Fruit fly (Drosophila melanogaster): ENCODE measurements around the gene Bin1.

Bin1 gene

dm6 chr3R:16225760-16226159 lies 36.4 kb upstream of the Bin1 start (continued):
- TF ChIP-seq CG15514 (GFP tag; optimal IDR thresholded peaks at IDR 0.05) (peak; percentile 60), Deaf1 (tag; optimal IDR thresholded peaks at IDR 0.05) (peak; percentile 92)

DNA sequence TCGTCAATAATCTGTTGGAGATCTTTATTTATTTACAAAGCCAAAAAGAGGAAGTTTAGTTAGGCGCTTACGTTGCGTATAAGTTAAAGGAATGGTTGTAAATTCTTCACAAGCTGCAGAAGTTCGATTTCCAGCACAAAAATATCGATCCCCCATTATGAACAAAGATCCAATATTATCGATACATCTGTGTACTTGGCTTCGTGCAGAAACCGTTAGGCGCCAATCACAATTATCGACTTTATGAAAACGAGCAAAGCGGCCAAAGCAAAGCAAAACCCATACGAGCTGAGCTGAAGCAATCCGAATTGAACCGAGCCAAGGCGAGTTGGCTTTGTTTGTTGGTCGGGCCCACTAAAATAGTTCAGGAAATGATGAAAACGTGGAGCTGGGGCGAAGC lies 36.0 kb upstream of the Bin1 start, which contains the start of gene tara:
TSS of gene tara (plus strand) at position 301 of the 400 bp plus-strand sequence.
- TF ChIP-seq onecut (GFP tag; IDR thresholded peaks at IDR 0.05), result 0 out of 2 replicates have a peak, but pooled peaks have one; percentile 10
- no peak for TF ChIP-seq CG32767 (GFP tag; IDR thresholded peaks at IDR 0.05)

dm6 chr3R:16224415-16225165 lies 35.2 kb upstream of the Bin1 start:
- TF ChIP-seq CG13894 (tag; optimal IDR thresholded peaks at IDR 0.05), result peak; percentile 96
- peak; percentile 92 for TF ChIP-seq jing (GFP tag; optimal IDR thresholded peaks at IDR 0.05)
- TF ChIP-seq E2f1 (GFP tag; IDR thresholded peaks at IDR 0.05), result no peak
- TF ChIP-seq crol (GFP tag; IDR thresholded peaks at IDR 0.05), result no peak
- TF ChIP-seq Ets65A (GFP tag), result peak; percentile 97
- TF ChIP-seq H2.0 (GFP tag; IDR thresholded peaks at IDR 0.05), result no peak
- peak; percentile 91 for TF ChIP-seq pros (GFP tag; optimal IDR thresholded peaks at IDR 0.05)
- no peak for TF ChIP-seq jigr1 (GFP tag; IDR thresholded peaks at IDR 0.05)
- peak; percentile 98 for TF ChIP-seq fd96Cb (tag; optimal IDR thresholded peaks at IDR 0.05)
- TF ChIP-seq gsb (GFP tag; IDR thresholded peaks at IDR 0.05), result no peak
- peak; percentile 96 for TF ChIP-seq repo (GFP tag; optimal IDR thresholded peaks at IDR 0.05)
- TF ChIP-seq Usf (GFP tag; optimal IDR thresholded peaks at IDR 0.05), result peak; percentile 89
- TF ChIP-seq CG4404 (GFP tag; IDR thresholded peaks at IDR 0.05), result no peak
- TF ChIP-seq HLH54F (GFP tag; optimal IDR thresholded peaks at IDR 0.05), result peak; percentile 96
- no peak for TF ChIP-seq cad (GFP tag; optimal IDR thresholded peaks at IDR 0.05)
- peak; percentile 97 for TF ChIP-seq Dip3 (GFP tag; optimal IDR thresholded peaks at IDR 0.05)
- no peak for TF ChIP-seq CG16779 (GFP tag; IDR thresholded peaks at IDR 0.05)
- peak; percentile 83 for TF ChIP-seq yki (optimal IDR thresholded peaks at IDR 0.05)
- no peak for TF ChIP-seq CG13287 (GFP tag; IDR thresholded peaks at IDR 0.05; ENCODE audit: partially characterized antibody)
- peak; percentile 88 for TF ChIP-seq CG12769 (tag; optimal IDR thresholded peaks at IDR 0.05)
- no peak for TF ChIP-seq CG6175 (GFP tag; IDR thresholded peaks at IDR 0.05)
- TF ChIP-seq CG18619 (GFP tag; optimal IDR thresholded peaks at IDR 0.05), result peak; percentile 95
- TF ChIP-seq hth (optimal IDR thresholded peaks at IDR 0.05), result no peak
- TF ChIP-seq sc (optimal IDR thresholded peaks at IDR 0.05), result no peak
- TF ChIP-seq sc (GFP tag; optimal IDR thresholded peaks at IDR 0.05), result peak; percentile 97
- peak; percentile 91 to 99 for TF ChIP-seq bsh (GFP tag; optimal IDR thresholded peaks at IDR 0.05)
- peak; percentile 84 for TF ChIP-seq CG30020 (tag; optimal IDR thresholded peaks at IDR 0.05)
- TF ChIP-seq CG18011 (GFP tag; optimal IDR thresholded peaks at IDR 0.05), result peak; percentile 88
- no peak for TF ChIP-seq CG14050 (GFP tag; IDR thresholded peaks at IDR 0.05)
- peak; percentile 83 for TF ChIP-seq CG9876 (GFP tag; optimal IDR thresholded peaks at IDR 0.05)
- TF ChIP-seq Sry-δ (GFP tag; optimal IDR thresholded peaks at IDR 0.05), result peak; percentile 75
- TF ChIP-seq CG2202 (tag; optimal IDR thresholded peaks at IDR 0.05), result peak; percentile 97
- TF ChIP-seq CG2199 (GFP tag; IDR thresholded peaks at IDR 0.05), result no peak
- TF ChIP-seq CG3726 (GFP tag; IDR thresholded peaks at IDR 0.05), result no peak
- TF ChIP-seq ems (GFP tag; optimal IDR thresholded peaks at IDR 0.05), result peak; percentile 97
- peak; percentile 98 for TF ChIP-seq bcd (GFP tag; optimal IDR thresholded peaks at IDR 0.05)
- no peak for TF ChIP-seq bbx (GFP tag; IDR thresholded peaks at IDR 0.05; ENCODE audit: partially characterized antibody)
- peak; percentile 49 to 66 for TF ChIP-seq insv (GFP tag; optimal IDR thresholded peaks at IDR 0.05)
- no peak for TF ChIP-seq CG1024 (GFP tag; IDR thresholded peaks at IDR 0.05)
- TF ChIP-seq CG2875 (GFP tag; optimal IDR thresholded peaks at IDR 0.05), result peak; percentile 98
- no peak for TF ChIP-seq tna (GFP tag; IDR thresholded peaks at IDR 0.05; ENCODE audit: partially characterized antibody)
- TF ChIP-seq CG12236 (GFP tag; optimal IDR thresholded peaks at IDR 0.05), result peak; percentile 96
- peak; percentile 98 for TF ChIP-seq lilli (GFP tag; optimal IDR thresholded peaks at IDR 0.05)
